Worm (Caenorhabditis elegans): Measurements from ENCODE around the gene F14H3.3.
A peak's percentile ranks its signal among the peaks of the same experiment; 100 is the strongest.

Gene F14H3.3

ce11 chrV:16075250-16075709 is 22.0 kb upstream of the F14H3.3 start, which contains the start of the genes F14H3.12 and srj-29 (continued):
- TF ChIP-seq D1046.2 (GFP tag; IDR thresholded peaks at IDR 0.05), result no peak
- TF ChIP-seq mxl-3 (GFP tag; optimal IDR thresholded peaks at IDR 0.05), result no peak
- no peak for TF ChIP-seq nhr-48 (tag; optimal IDR thresholded peaks at IDR 0.05)
- no peak for TF ChIP-seq daf-19 (GFP tag; conservative IDR thresholded peaks at IDR 0.05)

DNA sequence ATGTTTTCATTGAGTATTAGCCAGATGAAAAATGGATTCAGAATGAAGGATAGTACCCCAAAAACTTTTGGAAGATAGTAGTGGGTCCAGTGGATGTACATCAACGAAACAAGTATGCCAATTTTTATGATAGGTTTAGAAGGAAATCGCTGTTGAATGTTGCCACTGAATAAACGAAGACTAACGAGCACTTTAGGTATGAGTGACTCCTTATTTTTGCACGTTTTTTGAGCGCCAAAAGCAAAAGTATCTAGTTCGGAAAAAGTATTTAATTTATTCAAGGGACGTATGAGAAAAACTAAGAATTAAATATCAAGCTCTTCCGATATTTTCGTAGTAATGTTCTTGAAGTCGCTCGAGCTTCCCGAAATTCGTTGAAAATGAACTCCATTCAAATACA is 20.6 kb upstream of the F14H3.3 start, which contains the start of gene srj-10:
srj-10 (minus strand) TSS at position 101 of the 400 bp plus-strand sequence.
- TF ChIP-seq lin-15B (tag; optimal IDR thresholded peaks at IDR 0.05) (no peak), ceh-62 (tag; optimal IDR thresholded peaks at IDR 0.05) (no peak), nhr-10 (tag; optimal IDR thresholded peaks at IDR 0.05) (no peak), lin-13 (GFP tag; optimal IDR thresholded peaks at IDR 0.05) (no peak), daf-8 (GFP tag; IDR thresholded peaks at IDR 0.05) (no peak), Y105C5A.15 (GFP tag; IDR thresholded peaks at IDR 0.05) (no peak), fos-1 (tag; optimal IDR thresholded peaks at IDR 0.05) (no peak), F49E8.2 (tag; optimal IDR thresholded peaks at IDR 0.05; ENCODE audit: borderline replicate concordance) (no peak), zip-2 (tag; optimal IDR thresholded peaks at IDR 0.05) (no peak), egl-27 (tag; optimal IDR thresholded peaks at IDR 0.05) (no peak)

DNA sequence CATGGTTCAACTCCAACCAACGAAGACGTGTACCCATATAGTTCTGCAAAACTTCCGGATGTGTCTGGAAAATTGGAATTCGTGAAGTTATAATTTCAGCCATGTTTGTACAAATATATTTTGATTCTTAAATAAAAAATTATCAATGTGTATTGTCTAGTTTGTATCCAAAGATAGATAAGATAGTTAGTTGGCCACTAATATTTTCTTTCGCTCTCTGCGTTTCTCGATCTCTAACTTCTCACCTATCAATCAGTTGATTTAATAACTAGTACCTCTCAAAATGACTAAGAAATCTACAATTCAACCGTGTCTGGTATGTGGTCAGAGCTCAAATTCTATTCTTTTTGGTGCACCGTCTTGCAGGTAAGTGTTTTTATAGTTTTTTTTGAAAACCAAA is 17.9 kb upstream of the F14H3.3 start, which contains the start of gene nhr-176:
nhr-176 (plus strand) TSS at position 159 of the 400 bp plus-strand sequence.
- TF ChIP-seq dmd-6 (GFP tag; IDR thresholded peaks at IDR 0.05), result peak; percentile 40; the same call in 1 of the 2 replicates
- peak; percentile 23 for TF ChIP-seq pqm-1 (tag; optimal IDR thresholded peaks at IDR 0.05)
- TF ChIP-seq unc-62 (GFP tag; optimal IDR thresholded peaks at IDR 0.05 in 1 of 2), result peak in 1 of 2 experiments; percentile 62
- no peak for TF ChIP-seq unc-62 (tag; optimal IDR thresholded peaks at IDR 0.05)
- TF ChIP-seq dve-1 (tag; optimal IDR thresholded peaks at IDR 0.05; ENCODE audit: insufficient read depth), result peak; percentile 43
- TF ChIP-seq vab-7 (GFP tag; IDR thresholded peaks at IDR 0.05), result no peak
- TF ChIP-seq nhr-28 (tag; optimal IDR thresholded peaks at IDR 0.05), result peak; percentile 89
- no peak for TF ChIP-seq tra-1 (GFP tag; IDR thresholded peaks at IDR 0.05)
- no peak for TF ChIP-seq daf-16 (GFP tag; optimal IDR thresholded peaks at IDR 0.05)
- peak; percentile 54 for TF ChIP-seq daf-16 (tag; optimal IDR thresholded peaks at IDR 0.05)

DNA sequence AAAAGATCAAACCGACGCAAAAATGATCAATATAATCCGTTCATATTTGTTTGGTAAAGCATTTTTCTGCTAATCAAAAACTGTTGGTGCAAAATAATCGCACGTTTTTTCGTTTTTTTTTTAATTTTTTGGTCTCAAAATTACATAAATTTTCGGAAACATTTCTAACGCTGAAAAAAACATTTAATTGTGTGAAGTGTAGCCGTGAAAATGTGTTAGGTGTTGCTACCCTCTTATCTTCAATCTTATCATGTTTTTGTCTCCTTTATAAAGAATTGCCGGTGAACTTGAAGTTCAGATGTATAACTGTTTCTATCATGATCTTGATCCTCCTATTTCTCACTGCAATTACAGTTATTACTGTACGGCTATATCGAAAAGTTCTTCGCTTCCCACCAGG is 15.7 kb upstream of the F14H3.3 start, which contains the start of gene cyp-35D1:
cyp-35D1 (plus strand) TSS at position 301 of the 400 bp plus-strand sequence.
- TF ChIP-seq Y105C5A.15 (GFP tag; IDR thresholded peaks at IDR 0.05), result no peak
- no peak for TF ChIP-seq Y75B8A.6 (GFP tag; IDR thresholded peaks at IDR 0.05)

DNA sequence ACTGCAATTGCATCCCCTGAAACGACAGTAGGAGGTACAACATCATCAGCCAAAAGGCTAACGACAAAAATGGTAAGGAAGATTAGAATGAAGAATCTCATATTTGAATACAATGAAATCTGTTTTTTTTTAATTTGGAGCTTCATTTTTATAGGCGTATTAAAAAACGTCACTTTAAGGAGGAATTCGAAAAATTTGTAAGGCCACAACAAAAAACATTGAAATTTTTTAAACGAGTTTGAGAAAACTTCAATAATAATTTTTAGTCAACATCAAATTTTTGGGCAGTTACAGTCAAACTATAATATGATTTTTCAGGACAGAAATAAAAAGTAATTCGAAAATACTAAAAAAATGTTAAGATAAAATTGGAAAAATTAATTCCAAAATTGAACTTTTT is 9.5 kb upstream of the F14H3.3 start, which contains the start of gene F14H3.14:
F14H3.14 (minus strand) TSS at position 101 of the 400 bp plus-strand sequence.
- TF ChIP-seq snpc-1.2 (GFP tag; IDR thresholded peaks at IDR 0.05) (no peak), D1046.2 (GFP tag; IDR thresholded peaks at IDR 0.05) (no peak), ceh-44 (GFP tag; IDR thresholded peaks at IDR 0.05) (no peak), lin-39 (tag; optimal IDR thresholded peaks at IDR 0.05) (no peak), dmd-9 (GFP tag; IDR thresholded peaks at IDR 0.05) (no peak)

- TF ChIP-seq madf-5 (GFP tag; IDR thresholded peaks at IDR 0.05) (no peak), skn-1 (tag; optimal IDR thresholded peaks at IDR 0.05) (no peak), Y105C5A.15 (GFP tag; IDR thresholded peaks at IDR 0.05) (no peak), php-3 (GFP tag; IDR thresholded peaks at IDR 0.05) (no peak), zip-11 (GFP tag; IDR thresholded peaks at IDR 0.05) (no peak), rbr-2 (tag; optimal IDR thresholded peaks at IDR 0.05) (no peak), aha-1 (tag) (peak; percentile 23)
These were observed 8.7 kb upstream of the F14H3.3 start, which contains the start of gene fbxa-100 for ce11 chrV:16061993-16062392. Gene fbxa-100, minus strand, starts transcription at chrV:16062093.
